Worm (Caenorhabditis elegans) whole organism, L2 larva: ENCODE measurements around the gene F13A2.2.

Experiments used
- alr-1 ChIP-seq: fragments of 150-350 bp; optimal IDR thresholded peaks from 2 replicates; lab custom pipeline; 2014; ENCODE audit warnings: missing biosample characterization, missing genetic modification characterization
- aly-2 ChIP-seq: fragments of 150-350 bp; optimal IDR thresholded peaks from 2 replicates; lab custom pipeline; 2014; ENCODE audit warnings: missing biosample characterization, missing genetic modification characterization
- ama-1 ChIP-seq: fragments of 150-350 bp; optimal IDR thresholded peaks from 2 replicates; lab custom pipeline; 2018; ENCODE audit warnings: inconsistent platforms
- blmp-1 ChIP-seq: sonication (generic microtip); optimal IDR thresholded peaks from 2 replicates; lab custom pipeline; 2017; ENCODE audit warnings: missing genetic modification characterization, mild to moderate bottlenecking, missing compliant biosample characterization, antibody characterized with exemption, moderate library complexity; ENCODE audit not compliant: insufficient read depth
- elt-3 ChIP-seq: sonication (generic microtip); optimal IDR thresholded peaks from 2 replicates; lab custom pipeline; 2017; ENCODE audit warnings: missing biosample characterization, missing genetic modification characterization
- gmeb-1 ChIP-seq: fragments of 150-350 bp; optimal IDR thresholded peaks from 2 replicates; lab custom pipeline; 2014; ENCODE audit warnings: missing biosample characterization, missing genetic modification characterization
- lin-13 ChIP-seq: fragments of 150-350 bp; optimal IDR thresholded peaks from 2 replicates; lab custom pipeline; 2014; ENCODE audit warnings: missing biosample characterization, missing genetic modification reagents, missing genetic modification characterization
- nhr-11 ChIP-seq: fragments of 150-350 bp; optimal IDR thresholded peaks from 2 replicates; lab custom pipeline; 2014; ENCODE audit warnings: missing biosample characterization, missing genetic modification characterization
- nhr-77 ChIP-seq: fragments of 150-350 bp; optimal IDR thresholded peaks from 2 replicates; lab custom pipeline; 2014; ENCODE audit warnings: missing biosample characterization, missing genetic modification characterization
- sem-4 ChIP-seq: fragments of 150-350 bp; optimal IDR thresholded peaks from 2 replicates; lab custom pipeline; 2014; ENCODE audit warnings: missing biosample characterization, missing genetic modification reagents, missing genetic modification characterization
- snpc-4 ChIP-seq: fragments of 150-350 bp; optimal IDR thresholded peaks from 2 replicates; lab custom pipeline; 2014; ENCODE audit warnings: missing biosample characterization, missing genetic modification characterization
- zag-1 ChIP-seq: fragments of 150-350 bp; optimal IDR thresholded peaks from 2 replicates; lab custom pipeline; 2014; ENCODE audit warnings: missing biosample characterization, missing genetic modification characterization

DNA sequence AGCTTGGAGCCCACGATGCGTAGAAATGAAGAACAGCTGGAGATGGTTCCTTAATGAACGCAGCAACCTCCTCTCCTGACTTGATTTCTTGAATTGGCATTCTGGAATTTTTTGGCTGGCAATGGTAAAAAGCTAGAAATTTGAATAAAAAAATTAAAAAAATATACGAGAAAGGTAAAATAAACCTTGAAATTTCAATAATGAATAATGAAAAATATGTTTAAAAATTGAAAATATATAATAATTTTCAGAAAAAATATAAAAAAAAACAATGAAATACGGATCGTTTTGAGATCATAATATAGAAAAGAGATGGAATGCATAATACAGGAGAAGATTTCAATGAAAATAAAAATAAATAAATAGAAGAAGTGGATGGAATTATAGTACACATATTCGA is 43.2 kb downstream of the F13A2.2 start, which contains the start of gene glrx-3:
- TF ChIP-seq snpc-4 (tag; lab: Kevin White, UChicago): no peak
- TF ChIP-seq ama-1: no peak
- no peak for TF ChIP-seq nhr-11
- TF ChIP-seq elt-3 (tag; lab: Kevin White, UChicago): no peak
- no peak for TF ChIP-seq gmeb-1 (tag; lab: Kevin White, UChicago)
- no peak for TF ChIP-seq alr-1 (tag; lab: Kevin White, UChicago)
- TF ChIP-seq sem-4: no peak
- no peak for TF ChIP-seq blmp-1 (tag; lab: Kevin White, UChicago)
- TF ChIP-seq lin-13 (GFP tag; lab: Kevin White, UChicago): no peak
- no peak for TF ChIP-seq nhr-77 (tag; lab: Kevin White, UChicago)
- no peak for TF ChIP-seq zag-1
- no peak for TF ChIP-seq aly-2
